Worm (Caenorhabditis elegans): Measurements from ENCODE around the gene Y56A3A.6.

ce11 chrIII:11862149-11862548 lies 16.5 kb downstream of the Y56A3A.6 start, which contains the start of gene Y56A3A.2:
- TF ChIP-seq madf-9 (GFP tag; conservative IDR thresholded peaks at IDR 0.05) (no peak), vab-7 (GFP tag; IDR thresholded peaks at IDR 0.05) (no peak), arid-1 (GFP tag; conservative IDR thresholded peaks at IDR 0.05) (no peak), egl-27 (tag; optimal IDR thresholded peaks at IDR 0.05) (no peak), ama-1 (optimal IDR thresholded peaks at IDR 0.05) (no peak), mdl-1 (tag; optimal IDR thresholded peaks at IDR 0.05) (no peak), spr-1 (tag; optimal IDR thresholded peaks at IDR 0.05) (no peak), unc-62 (GFP tag; optimal IDR thresholded peaks at IDR 0.05 in 1 of 2) (no peak), unc-62 (tag; optimal IDR thresholded peaks at IDR 0.05) (no peak), nhr-77 (tag; optimal IDR thresholded peaks at IDR 0.05) (no peak), ceh-62 (tag; optimal IDR thresholded peaks at IDR 0.05) (no peak), D1046.2 (GFP tag; IDR thresholded peaks at IDR 0.05) (no peak), ZK546.5 (tag; optimal IDR thresholded peaks at IDR 0.05) (no peak)

Measured in whole organism, L4 larva.